Fruit fly (Drosophila melanogaster) whole organism, embryonic: ENCODE measurements around the gene Nagk.

Experiments used
- Antp ChIP-seq: fragments of 200-800 bp; sonication (Bioruptor generic); optimal IDR thresholded peaks from 3 replicates; lab custom pipeline; 2016; ENCODE audit warnings: missing biosample characterization, missing genetic modification characterization
- CG10462 ChIP-seq: fragments of 200-800 bp; sonication (Bioruptor generic); optimal IDR thresholded peaks from 2 replicates; lab custom pipeline; 2016; ENCODE audit warnings: missing biosample characterization, missing genetic modification characterization
- CG10654 ChIP-seq: fragments of 200-800 bp; sonication (Bioruptor generic); optimal IDR thresholded peaks from 2 replicates; lab custom pipeline; 2016; ENCODE audit warnings: missing biosample characterization, missing genetic modification characterization
- CG11695 ChIP-seq: fragments of 200-800 bp; sonication (Bioruptor generic); IDR thresholded peaks from 3 replicates; pipeline ENCODE4 v1.3.6; 2022; ENCODE audit warnings: missing biosample characterization, missing genetic modification characterization
- CG12071 ChIP-seq: fragments of 200-800 bp; sonication (Bioruptor generic); optimal IDR thresholded peaks from 3 replicates; lab custom pipeline; 2018; ENCODE audit warnings: missing biosample characterization, mild to moderate bottlenecking, missing genetic modification characterization
- CG13123 ChIP-seq: fragments of 200-800 bp; sonication (Bioruptor generic); optimal IDR thresholded peaks from 2 replicates; lab custom pipeline; 2016; ENCODE audit warnings: missing biosample characterization, missing genetic modification characterization
- CG13894 ChIP-seq: fragments of 200-800 bp; sonication (Bioruptor generic); optimal IDR thresholded peaks from 3 replicates; lab custom pipeline; 2018; ENCODE audit warnings: missing biosample characterization, mild to moderate bottlenecking, missing genetic modification characterization, moderate library complexity
- CG15479 ChIP-seq: fragments of 200-800 bp; sonication (Bioruptor generic); optimal IDR thresholded peaks from 3 replicates; lab custom pipeline; 2019; ENCODE audit warnings: missing biosample characterization, mild to moderate bottlenecking, missing genetic modification characterization, moderate library complexity
- CG15696 ChIP-seq: fragments of 200-800 bp; sonication (Bioruptor generic); optimal IDR thresholded peaks from 2 replicates; lab custom pipeline; 2019; ENCODE audit warnings: missing biosample characterization, mild to moderate bottlenecking, missing genetic modification characterization, moderate library complexity
- CG16863 ChIP-seq: fragments of 200-800 bp; sonication (Bioruptor generic); optimal IDR thresholded peaks from 3 replicates; lab custom pipeline; 2016; ENCODE audit warnings: missing biosample characterization, missing genetic modification characterization
- CG18599 ChIP-seq: fragments of 200-800 bp; sonication (Bioruptor generic); optimal IDR thresholded peaks from 3 replicates; lab custom pipeline; 2017; ENCODE audit warnings: missing biosample characterization, missing genetic modification characterization, mild to moderate bottlenecking, moderate library complexity, missing genetic modification reagents
- CG3407 ChIP-seq: fragments of 200-800 bp; sonication (Bioruptor generic); optimal IDR thresholded peaks from 2 replicates; lab custom pipeline; 2018; ENCODE audit warnings: missing biosample characterization, mild to moderate bottlenecking, missing genetic modification characterization
- CG34376 ChIP-seq: fragments of 200-800 bp; sonication (Bioruptor generic); optimal IDR thresholded peaks from 2 replicates; lab custom pipeline; 2018; ENCODE audit warnings: missing biosample characterization, mild to moderate bottlenecking, missing genetic modification characterization
- CG43689 ChIP-seq: fragments of 200-800 bp; sonication (Bioruptor generic); IDR thresholded peaks from 2 replicates; pipeline ENCODE4 v1.3.6; 2022; ENCODE audit warnings: missing biosample characterization, missing genetic modification characterization
- CG4820 ChIP-seq: fragments of 200-800 bp; sonication (Bioruptor generic); optimal IDR thresholded peaks from 3 replicates; lab custom pipeline; 2016; ENCODE audit warnings: missing biosample characterization, missing genetic modification characterization
- CG6175 ChIP-seq: fragments of 200-800 bp; sonication (Bioruptor generic); IDR thresholded peaks from 3 replicates; pipeline ENCODE4 v1.3.6; 2022; ENCODE audit warnings: missing biosample characterization, missing genetic modification characterization
- CG6765 ChIP-seq: fragments of 200-800 bp; sonication (Bioruptor generic); optimal IDR thresholded peaks from 3 replicates; lab custom pipeline; 2017; ENCODE audit warnings: missing biosample characterization, mild to moderate bottlenecking, missing genetic modification characterization
- CG7928 ChIP-seq: fragments of 200-800 bp; sonication (Bioruptor generic); optimal IDR thresholded peaks from 2 replicates; lab custom pipeline; 2017; ENCODE audit warnings: missing biosample characterization, mild to moderate bottlenecking, missing genetic modification characterization
- CG8089 ChIP-seq: fragments of 200-800 bp; sonication (Bioruptor generic); optimal IDR thresholded peaks from 3 replicates; lab custom pipeline; 2016; ENCODE audit warnings: missing biosample characterization, missing genetic modification characterization
- CG8924 ChIP-seq: fragments of 200-800 bp; optimal IDR thresholded peaks from 3 replicates; lab custom pipeline; 2019; ENCODE audit warnings: missing biosample characterization, mild to moderate bottlenecking, missing genetic modification characterization, moderate library complexity
- CG9215 ChIP-seq: fragments of 200-800 bp; sonication (Bioruptor generic); IDR thresholded peaks from 2 replicates; pipeline ENCODE4 v1.3.6; 2022; ENCODE audit warnings: missing biosample characterization, missing genetic modification characterization
- HLH54F ChIP-seq: fragments of 200-800 bp; sonication (Bioruptor generic); optimal IDR thresholded peaks from 3 replicates; lab custom pipeline; 2016; ENCODE audit warnings: missing biosample characterization, missing genetic modification characterization
- HmgZ ChIP-seq: fragments of 200-800 bp; sonication (Bioruptor generic); optimal IDR thresholded peaks from 2 replicates; lab custom pipeline; 2018; ENCODE audit warnings: missing biosample characterization, mild to moderate bottlenecking, missing genetic modification characterization
- Max ChIP-seq: fragments of 200-800 bp; sonication (Bioruptor generic); optimal IDR thresholded peaks from 2 replicates; lab custom pipeline; 2016; ENCODE audit warnings: missing biosample characterization, mild to moderate bottlenecking, missing genetic modification characterization
- Pdp1 ChIP-seq, 2 experiments: fragments of 200-800 bp; sonication (Bioruptor generic); optimal IDR thresholded peaks; 3 replicates each; lab custom pipeline; 2016; ENCODE audit warnings: missing biosample characterization in 2 of 2, missing genetic modification characterization in 2 of 2, mild to moderate bottlenecking in 1 of 2, moderate library complexity in 1 of 2
- Poxn ChIP-seq: fragments of 200-800 bp; sonication (Bioruptor generic); IDR thresholded peaks from 2 replicates; pipeline ENCODE4 v1.3.6; 2022; ENCODE audit warnings: missing biosample characterization, missing genetic modification characterization
- Six4 ChIP-seq: fragments of 200-800 bp; sonication (Bioruptor generic); optimal IDR thresholded peaks from 2 replicates; lab custom pipeline; 2016; ENCODE audit warnings: missing biosample characterization, missing genetic modification characterization
- Xrp1 ChIP-seq: fragments of 200-800 bp; sonication (Bioruptor generic); IDR thresholded peaks from 2 replicates; pipeline ENCODE4 v1.3.6; 2022; ENCODE audit warnings: missing biosample characterization, missing genetic modification characterization
- ac ChIP-seq: fragments of 200-800 bp; sonication (Bioruptor generic); optimal IDR thresholded peaks from 3 replicates; lab custom pipeline; 2017; ENCODE audit warnings: missing biosample characterization, mild to moderate bottlenecking, missing genetic modification characterization
- ase ChIP-seq: fragments of 200-800 bp; sonication (Bioruptor generic); IDR thresholded peaks from 3 replicates; pipeline ENCODE4 v1.3.6; 2022; ENCODE audit warnings: missing biosample characterization, missing genetic modification characterization
- caup ChIP-seq: fragments of 200-800 bp; sonication (Bioruptor generic); optimal IDR thresholded peaks from 3 replicates; lab custom pipeline; 2017; ENCODE audit warnings: missing biosample characterization, mild to moderate bottlenecking, missing genetic modification characterization, moderate library complexity; ENCODE audit not compliant: severe bottlenecking
- dpn ChIP-seq, 2 experiments: fragments of 200-800 bp; sonication (Bioruptor generic); optimal IDR thresholded peaks; 3 replicates each; lab custom pipeline; 2016; ENCODE audit warnings: missing biosample characterization in 2 of 2, missing genetic modification characterization in 2 of 2
- fd102C ChIP-seq: fragments of 200-800 bp; sonication (Bioruptor generic); optimal IDR thresholded peaks from 2 replicates; lab custom pipeline; 2018; ENCODE audit warnings: missing biosample characterization, mild to moderate bottlenecking, missing genetic modification characterization, moderate library complexity
- fd3F ChIP-seq: fragments of 200-800 bp; sonication (Bioruptor generic); optimal IDR thresholded peaks from 2 replicates; lab custom pipeline; 2018; ENCODE audit warnings: missing biosample characterization, mild to moderate bottlenecking, missing genetic modification characterization, moderate library complexity
- gfzf ChIP-seq: fragments of 200-800 bp; sonication (Bioruptor generic); optimal IDR thresholded peaks from 2 replicates; lab custom pipeline; 2016; ENCODE audit warnings: missing biosample characterization, mild to moderate bottlenecking, missing genetic modification characterization, moderate library complexity
- gsb ChIP-seq: fragments of 200-800 bp; sonication (Bioruptor generic); IDR thresholded peaks from 2 replicates; pipeline ENCODE4 v1.3.6; 2022; ENCODE audit warnings: missing biosample characterization, missing genetic modification characterization
- gsb-n ChIP-seq: fragments of 200-800 bp; sonication (Bioruptor generic); optimal IDR thresholded peaks from 3 replicates; lab custom pipeline; 2018; ENCODE audit warnings: missing biosample characterization, mild to moderate bottlenecking, missing genetic modification characterization
- hb ChIP-seq: fragments of 200-800 bp; sonication (Bioruptor generic); IDR thresholded peaks from 3 replicates; pipeline ENCODE4 v1.3.6; 2022; ENCODE audit warnings: missing biosample characterization, missing genetic modification characterization; ENCODE audit not compliant: partially characterized antibody
- ind ChIP-seq: fragments of 200-800 bp; sonication (Bioruptor generic); optimal IDR thresholded peaks from 3 replicates; lab custom pipeline; 2016; ENCODE audit warnings: missing biosample characterization, missing genetic modification characterization
- inv ChIP-seq: fragments of 200-800 bp; sonication (Bioruptor generic); IDR thresholded peaks from 2 replicates; pipeline ENCODE4 v1.3.6; 2022; ENCODE audit warnings: missing biosample characterization, missing genetic modification characterization; ENCODE audit not compliant: partially characterized antibody
- jumu ChIP-seq: fragments of 200-800 bp; sonication (Bioruptor generic); optimal IDR thresholded peaks from 3 replicates; lab custom pipeline; 2016; ENCODE audit warnings: missing biosample characterization, missing genetic modification characterization
- mam ChIP-seq: fragments of 200-800 bp; sonication (Bioruptor generic); optimal IDR thresholded peaks from 3 replicates; lab custom pipeline; 2016; ENCODE audit warnings: missing biosample characterization, missing genetic modification characterization
- mld ChIP-seq: fragments of 200-800 bp; sonication (Bioruptor generic); IDR thresholded peaks from 3 replicates; pipeline ENCODE4 v1.3.6; 2022; ENCODE audit warnings: missing biosample characterization, missing genetic modification characterization; ENCODE audit not compliant: partially characterized antibody
- nau ChIP-seq: fragments of 200-800 bp; sonication (Bioruptor generic); optimal IDR thresholded peaks from 3 replicates; lab custom pipeline; 2017; ENCODE audit warnings: missing biosample characterization, mild to moderate bottlenecking, missing genetic modification characterization, missing genetic modification reagents
- nerfin-1 ChIP-seq: fragments of 200-800 bp; sonication (Bioruptor generic); optimal IDR thresholded peaks from 3 replicates; lab custom pipeline; 2019; ENCODE audit warnings: missing biosample characterization, mild to moderate bottlenecking, missing genetic modification characterization, moderate library complexity
- phol ChIP-seq: fragments of 200-800 bp; sonication (Bioruptor generic); optimal IDR thresholded peaks from 3 replicates; lab custom pipeline; 2018; ENCODE audit warnings: missing biosample characterization, mild to moderate bottlenecking, missing genetic modification characterization, moderate library complexity
- ranshi ChIP-seq: fragments of 200-800 bp; sonication (Bioruptor generic); IDR thresholded peaks from 2 replicates; pipeline ENCODE4 v1.3.6; 2022; ENCODE audit warnings: missing biosample characterization, missing genetic modification characterization
- run ChIP-seq: fragments of 200-800 bp; sonication (Bioruptor generic); optimal IDR thresholded peaks from 3 replicates; lab custom pipeline; 2018; ENCODE audit warnings: missing biosample characterization, mild to moderate bottlenecking, missing genetic modification characterization
- tx ChIP-seq: fragments of 200-800 bp; sonication (Bioruptor generic); optimal IDR thresholded peaks from 2 replicates; lab custom pipeline; 2016; ENCODE audit warnings: missing biosample characterization, missing genetic modification characterization
- zfh1 ChIP-seq: fragments of 200-800 bp; sonication (Bioruptor generic); IDR thresholded peaks from 3 replicates; pipeline ENCODE4 v1.3.6; 2022; ENCODE audit warnings: missing biosample characterization, missing genetic modification characterization

Nagk gene

dm6 chr3R:15371833-15372232 lies 28.8 kb upstream of the Nagk start, which contains the start of the genes Ccm3 and CG6136 (continued):
- TF ChIP-seq CG43689 (no peak), CG11695 (0 out of 3 replicates have a peak, but pooled peaks have one; percentile 23), CG13123 (GFP tag; lab: Kevin White, UChicago) (no peak), hb (GFP tag; lab: Robert Waterston, UW) (peak; percentile 86), CG7928 (peak; percentile 27), fd3F (GFP tag; lab: Kevin White, UChicago) (no peak), fd102C (GFP tag; lab: Kevin White, UChicago) (no peak), Pdp1 (GFP tag; optimal IDR thresholded peaks at IDR 0.05; lab: Kevin White, UChicago) (no peak), CG16863 (no peak), CG3407 (GFP tag; lab: Kevin White, UChicago) (no peak), Xrp1 (GFP tag; lab: Robert Waterston, UW) (peak; percentile 35; the same call in 1 of the 2 replicates), nau (GFP tag; lab: Kevin White, UChicago) (no peak), gsb (GFP tag; lab: Robert Waterston, UW) (0 out of 2 replicates have a peak, but pooled peaks have one; percentile 30), CG9215 (GFP tag; lab: Robert Waterston, UW) (no peak), HLH54F (peak; percentile 35), zfh1 (GFP tag; lab: Robert Waterston, UW) (peak; percentile 70; the same call in 2 of the 3 replicates), gsb-n (tag; lab: Kevin White, UChicago) (no peak), inv (GFP tag; lab: Robert Waterston, UW) (peak; percentile 81), CG8924 (tag; lab: Kevin White, UChicago) (peak; percentile 57), CG8089 (GFP tag; lab: Kevin White, UChicago) (no peak), CG6175 (GFP tag; lab: Robert Waterston, UW) (no peak), CG13894 (tag; lab: Kevin White, UChicago) (peak; percentile 45), mld (GFP tag; lab: Robert Waterston, UW) (peak; percentile 87), ranshi (peak; percentile 11; the same call in 1 of the 2 replicates), CG4820 (GFP tag; lab: Kevin White, UChicago) (no peak), mam (GFP tag; lab: Kevin White, UChicago) (peak; percentile 30), CG12071 (GFP tag; lab: Kevin White, UChicago) (no peak), tx (GFP tag; lab: Kevin White, UChicago) (peak; percentile 50), caup (GFP tag; lab: Kevin White, UChicago) (peak; percentile 69), HmgZ (tag; lab: Kevin White, UChicago) (peak; percentile 82), ase (GFP tag; lab: Robert Waterston, UW) (no peak), CG18599 (GFP tag; lab: Kevin White, UChicago) (peak; percentile 51), phol (peak; percentile 25), CG10462 (GFP tag; lab: Kevin White, UChicago) (no peak), CG10654 (GFP tag; lab: Kevin White, UChicago) (peak; percentile 21), Antp (GFP tag; lab: Kevin White, UChicago) (peak; percentile 29), ac (GFP tag; lab: Kevin White, UChicago) (no peak), Max (GFP tag; lab: Kevin White, UChicago) (peak; percentile 59), nerfin-1 (tag; lab: Kevin White, UChicago) (peak; percentile 4), jumu (GFP tag; lab: Kevin White, UChicago) (peak; percentile 2), gfzf (no peak), dpn (GFP tag; optimal IDR thresholded peaks at IDR 0.05; lab: Kevin White, UChicago) (peak; percentile 54 to 55), CG34376 (GFP tag; lab: Kevin White, UChicago) (peak; percentile 70), ind (GFP tag; lab: Kevin White, UChicago) (peak; percentile 19), run (tag; lab: Kevin White, UChicago) (no peak), Six4 (GFP tag; lab: Kevin White, UChicago) (no peak), CG15479 (no peak), CG15696 (no peak), Poxn (GFP tag; lab: Robert Waterston, UW) (no peak), CG6765 (GFP tag; lab: Kevin White, UChicago) (peak; percentile 52)
